Worm (Caenorhabditis elegans) whole organism, mixed stage, embryonic: ENCODE results near the gene ZK622.4.

ENCODE experiments used
- M03D4.4 ChIP-seq: sonication (generic microtip); optimal IDR thresholded peaks from 2 replicates; lab custom pipeline; 2017; ENCODE audit warnings: mild to moderate bottlenecking, missing genetic modification characterization, missing compliant biosample characterization
- blmp-1 ChIP-seq: fragments of 150-350 bp; optimal IDR thresholded peaks from 2 replicates; lab custom pipeline; 2014; ENCODE audit warnings: missing biosample characterization, missing genetic modification characterization
- ceh-43 ChIP-seq: fragments of 200-800 bp; sonication (Bioruptor generic); optimal IDR thresholded peaks from 2 replicates; lab custom pipeline; 2018; ENCODE audit warnings: mild to moderate bottlenecking, missing genetic modification characterization, moderate library complexity, missing compliant biosample characterization
- ceh-83 ChIP-seq: fragments of 200-800 bp; sonication (Bioruptor generic); optimal IDR thresholded peaks from 2 replicates; lab custom pipeline; 2018; ENCODE audit warnings: mild to moderate bottlenecking, missing genetic modification characterization, missing compliant biosample characterization
- ces-1 ChIP-seq: fragments of 150-350 bp; optimal IDR thresholded peaks from 2 replicates; lab custom pipeline; 2014; ENCODE audit warnings: missing biosample characterization, missing genetic modification reagents, missing genetic modification characterization
- cnd-1 ChIP-seq: fragments of 200-800 bp; sonication (Bioruptor generic); optimal IDR thresholded peaks from 2 replicates; lab custom pipeline; 2018; ENCODE audit warnings: mild to moderate bottlenecking, missing genetic modification characterization, missing compliant biosample characterization
- drap-1 ChIP-seq: fragments of 200-800 bp; sonication (Bioruptor generic); optimal IDR thresholded peaks from 3 replicates; lab custom pipeline; 2018; ENCODE audit warnings: mild to moderate bottlenecking, missing genetic modification characterization, missing compliant biosample characterization
- elt-1 ChIP-seq: sonication (generic microtip); optimal IDR thresholded peaks from 2 replicates; lab custom pipeline; 2017; ENCODE audit warnings: missing genetic modification characterization, mild to moderate bottlenecking, missing compliant biosample characterization, antibody characterized with exemption, moderate library complexity, borderline replicate concordance; ENCODE audit not compliant: insufficient read depth
- flh-1 ChIP-seq: fragments of 200-800 bp; sonication (Bioruptor generic); optimal IDR thresholded peaks from 2 replicates; lab custom pipeline; 2018; ENCODE audit warnings: mild to moderate bottlenecking, missing genetic modification characterization, moderate library complexity, missing compliant biosample characterization
- ham-2 ChIP-seq: fragments of 200-800 bp; sonication (Bioruptor generic); optimal IDR thresholded peaks from 2 replicates; lab custom pipeline; 2018; ENCODE audit warnings: mild to moderate bottlenecking, missing genetic modification characterization, missing compliant biosample characterization
- lin-13 ChIP-seq: fragments of 150-350 bp; optimal IDR thresholded peaks from 2 replicates; lab custom pipeline; 2014; ENCODE audit warnings: missing biosample characterization, missing genetic modification characterization
- lsy-2 ChIP-seq: fragments of 150-350 bp; optimal IDR thresholded peaks from 2 replicates; lab custom pipeline; 2014; ENCODE audit warnings: missing biosample characterization, missing genetic modification characterization
- mab-5 ChIP-seq: fragments of 150-350 bp; optimal IDR thresholded peaks from 2 replicates; lab custom pipeline; 2014; ENCODE audit warnings: missing biosample characterization, missing genetic modification characterization
- mep-1 ChIP-seq: fragments of 150-350 bp; optimal IDR thresholded peaks from 2 replicates; lab custom pipeline; 2017; ENCODE audit warnings: missing biosample characterization, missing genetic modification reagents, missing genetic modification characterization, inconsistent platforms
- mls-2 ChIP-seq: sonication (generic microtip); optimal IDR thresholded peaks from 2 replicates; lab custom pipeline; 2016; ENCODE audit warnings: mild to moderate bottlenecking, missing genetic modification characterization, moderate library complexity, missing compliant biosample characterization
- nhr-12 ChIP-seq: fragments of 150-350 bp; optimal IDR thresholded peaks from 2 replicates; lab custom pipeline; 2014; ENCODE audit warnings: missing biosample characterization, missing genetic modification characterization
- nhr-2 ChIP-seq: fragments of 150-350 bp; optimal IDR thresholded peaks from 2 replicates; lab custom pipeline; 2014; ENCODE audit warnings: missing biosample characterization, missing genetic modification characterization
- nhr-237 ChIP-seq: fragments of 150-350 bp; optimal IDR thresholded peaks from 2 replicates; lab custom pipeline; 2014; ENCODE audit warnings: missing biosample characterization, missing genetic modification characterization
- nhr-28 ChIP-seq: fragments of 150-350 bp; optimal IDR thresholded peaks from 2 replicates; lab custom pipeline; 2014; ENCODE audit warnings: missing biosample characterization, missing genetic modification characterization
- nhr-76 ChIP-seq: sonication (generic microtip); optimal IDR thresholded peaks from 2 replicates; lab custom pipeline; 2017; ENCODE audit warnings: missing biosample characterization, missing genetic modification characterization
- sem-2 ChIP-seq: fragments of 200-800 bp; sonication (Bioruptor generic); optimal IDR thresholded peaks from 2 replicates; lab custom pipeline; 2018; ENCODE audit warnings: mild to moderate bottlenecking, missing genetic modification characterization, missing compliant biosample characterization
- snpc-4 ChIP-seq: fragments of 150-350 bp; optimal IDR thresholded peaks from 2 replicates; lab custom pipeline; 2014; ENCODE audit warnings: missing biosample characterization, missing genetic modification characterization
- sptf-1 ChIP-seq: sonication (generic microtip); optimal IDR thresholded peaks from 2 replicates; lab custom pipeline; 2017; ENCODE audit warnings: mild to moderate bottlenecking, missing genetic modification characterization, moderate library complexity, missing compliant biosample characterization
- tbx-8 ChIP-seq: fragments of 200-800 bp; sonication (Bioruptor generic); optimal IDR thresholded peaks from 2 replicates; lab custom pipeline; 2018; ENCODE audit warnings: mild to moderate bottlenecking, missing genetic modification characterization, moderate library complexity, missing compliant biosample characterization
- unc-120 ChIP-seq: sonication (generic microtip); optimal IDR thresholded peaks from 2 replicates; lab custom pipeline; 2017; ENCODE audit warnings: missing genetic modification characterization, missing compliant biosample characterization; ENCODE audit not compliant: poor library complexity, severe bottlenecking
- unc-39 ChIP-seq: fragments of 150-350 bp; optimal IDR thresholded peaks from 2 replicates; lab custom pipeline; 2014; ENCODE audit warnings: missing biosample characterization, missing genetic modification characterization
- unc-62 ChIP-seq: fragments of 150-350 bp; optimal IDR thresholded peaks from 2 replicates; lab custom pipeline; 2014; ENCODE audit warnings: missing biosample characterization, missing genetic modification reagents, missing genetic modification characterization
- zip-8 ChIP-seq: fragments of 150-350 bp; optimal IDR thresholded peaks from 2 replicates; lab custom pipeline; 2014; ENCODE audit warnings: missing biosample characterization, missing genetic modification characterization
- ztf-11 ChIP-seq: fragments of 150-350 bp; optimal IDR thresholded peaks from 2 replicates; lab custom pipeline; 2014; ENCODE audit warnings: missing biosample characterization, missing genetic modification characterization

Gene ZK622.4

ce11 chrII:5330206-5330686 lies 37.7 kb downstream of the ZK622.4 start (continued):
- no peak for TF ChIP-seq M03D4.4 (tag; lab: Kevin White, UChicago)
- no peak for TF ChIP-seq ceh-43
- no peak for TF ChIP-seq mls-2
- TF ChIP-seq snpc-4, result no peak
- TF ChIP-seq ces-1 (GFP tag; lab: Kevin White, UChicago), result peak; percentile 52
- no peak for TF ChIP-seq cnd-1 (tag; lab: Kevin White, UChicago)
- TF ChIP-seq nhr-12 (tag; lab: Kevin White, UChicago), result no peak
- no peak for TF ChIP-seq flh-1 (GFP tag; lab: Kevin White, UChicago)
- no peak for TF ChIP-seq unc-120

ce11 chrII:5331677-5332303 lies 39.3 kb downstream of the ZK622.4 start:
- no peak for TF ChIP-seq tbx-8 (GFP tag; lab: Kevin White, UChicago)
- TF ChIP-seq nhr-237, result no peak

- TF ChIP-seq unc-120 (no peak), nhr-28 (tag; lab: Kevin White, UChicago) (no peak), nhr-12 (tag; lab: Kevin White, UChicago) (no peak), elt-1 (no peak), nhr-237 (no peak), ceh-43 (no peak), ham-2 (no peak), ceh-83 (GFP tag; lab: Kevin White, UChicago) (no peak), unc-62 (GFP tag; lab: Kevin White, UChicago) (no peak)
- TF ChIP-seq, all 35 proteins: peak for 0
Measured at ce11 chrII:5332345-5333124, 40.0 kb downstream of the ZK622.4 start.

- TF ChIP-seq snpc-4 (no peak), unc-62 (GFP tag; lab: Kevin White, UChicago) (no peak), zip-8 (tag; lab: Kevin White, UChicago) (no peak), nhr-12 (tag; lab: Kevin White, UChicago) (no peak), mab-5 (no peak), blmp-1 (tag; lab: Kevin White, UChicago) (no peak), ces-1 (GFP tag; lab: Kevin White, UChicago) (no peak), unc-39 (no peak), unc-120 (no peak), tbx-8 (GFP tag; lab: Kevin White, UChicago) (no peak), sptf-1 (tag; lab: Kevin White, UChicago) (no peak), ztf-11 (no peak), mep-1 (tag; lab: Kevin White, UChicago) (no peak), nhr-76 (no peak), nhr-2 (no peak), ceh-43 (no peak), drap-1 (GFP tag; lab: Kevin White, UChicago) (no peak), nhr-28 (tag; lab: Kevin White, UChicago) (no peak), sem-2 (GFP tag; lab: Kevin White, UChicago) (no peak)
Measured at ce11 chrII:5333729-5334255, 41.3 kb downstream of the ZK622.4 start.

- TF ChIP-seq mls-2 (no peak), lsy-2 (tag; lab: Kevin White, UChicago) (no peak), ces-1 (GFP tag; lab: Kevin White, UChicago) (no peak), drap-1 (GFP tag; lab: Kevin White, UChicago) (no peak), nhr-28 (tag; lab: Kevin White, UChicago) (no peak), nhr-237 (no peak), zip-8 (tag; lab: Kevin White, UChicago) (no peak), flh-1 (GFP tag; lab: Kevin White, UChicago) (no peak), mep-1 (tag; lab: Kevin White, UChicago) (no peak), lin-13 (tag; lab: Kevin White, UChicago) (no peak), unc-62 (GFP tag; lab: Kevin White, UChicago) (no peak), sptf-1 (tag; lab: Kevin White, UChicago) (no peak), snpc-4 (no peak), nhr-76 (no peak), ceh-83 (GFP tag; lab: Kevin White, UChicago) (no peak), nhr-12 (tag; lab: Kevin White, UChicago) (no peak), nhr-2 (no peak), unc-120 (no peak)
Measured at ce11 chrII:5334628-5335027, 42.1 kb downstream of the ZK622.4 start.
